Fruit fly (Drosophila melanogaster) whole organism, pupa: ENCODE measurements around the gene hll.

Source experiments
- CG10348 ChIP-seq: fragments of 200-800 bp; sonication (Bioruptor generic); IDR thresholded peaks from 2 replicates; pipeline ENCODE4 v1.3.6; 2022; ENCODE audit warnings: missing biosample characterization, missing genetic modification characterization
- CG12605 ChIP-seq: fragments of 200-800 bp; sonication (Bioruptor generic); IDR thresholded peaks from 2 replicates; pipeline ENCODE4 v1.3.6; 2022; ENCODE audit warnings: missing biosample characterization, missing genetic modification characterization
- CG13204 ChIP-seq: fragments of 200-800 bp; sonication (Bioruptor generic); optimal IDR thresholded peaks from 2 replicates; lab custom pipeline; 2018; ENCODE audit warnings: missing biosample characterization, mild to moderate bottlenecking, missing genetic modification characterization, moderate library complexity
- CG14655 ChIP-seq: fragments of 200-800 bp; sonication (Bioruptor generic); optimal IDR thresholded peaks from 3 replicates; lab custom pipeline; 2017; ENCODE audit warnings: mild to moderate bottlenecking, missing biosample characterization, missing genetic modification reagents, missing genetic modification characterization
- CG15710 ChIP-seq: fragments of 200-800 bp; sonication (Bioruptor generic); optimal IDR thresholded peaks from 2 replicates; lab custom pipeline; 2018; ENCODE audit warnings: missing biosample characterization, mild to moderate bottlenecking, missing genetic modification characterization, moderate library complexity
- CG17806 ChIP-seq: fragments of 200-800 bp; sonication (Bioruptor generic); optimal IDR thresholded peaks from 2 replicates; lab custom pipeline; 2018; ENCODE audit warnings: missing biosample characterization, mild to moderate bottlenecking, missing genetic modification characterization, moderate library complexity
- CG32121 ChIP-seq: fragments of 200-800 bp; sonication (Bioruptor generic); IDR thresholded peaks from 2 replicates; pipeline ENCODE4 v1.3.6; 2022; ENCODE audit warnings: missing biosample characterization, missing genetic modification characterization
- CG34367 ChIP-seq: fragments of 200-800 bp; sonication (Bioruptor generic); optimal IDR thresholded peaks from 2 replicates; lab custom pipeline; 2018; ENCODE audit warnings: missing biosample characterization, mild to moderate bottlenecking, missing genetic modification characterization
- CG4496 ChIP-seq: fragments of 200-800 bp; sonication (Bioruptor generic); IDR thresholded peaks from 3 replicates; pipeline ENCODE4 v1.3.6; 2022; ENCODE audit warnings: missing biosample characterization, missing genetic modification characterization
- CG8159 ChIP-seq: fragments of 200-800 bp; sonication (Bioruptor generic); optimal IDR thresholded peaks from 3 replicates; lab custom pipeline; 2018; ENCODE audit warnings: missing biosample characterization, mild to moderate bottlenecking, missing genetic modification characterization, moderate library complexity
- CG8301 ChIP-seq: fragments of 200-800 bp; sonication (Bioruptor generic); optimal IDR thresholded peaks from 2 replicates; lab custom pipeline; 2018; ENCODE audit warnings: missing biosample characterization, mild to moderate bottlenecking, missing genetic modification characterization
- CG9948 ChIP-seq: fragments of 200-800 bp; sonication (Bioruptor generic); optimal IDR thresholded peaks from 2 replicates; lab custom pipeline; 2018; ENCODE audit warnings: missing biosample characterization, mild to moderate bottlenecking, missing genetic modification characterization, moderate library complexity
- D1 ChIP-seq: fragments of 200-800 bp; sonication (Bioruptor generic); optimal IDR thresholded peaks from 2 replicates; lab custom pipeline; 2018; ENCODE audit warnings: missing biosample characterization, mild to moderate bottlenecking, missing genetic modification characterization, moderate library complexity
- EcR ChIP-seq: fragments of 200-800 bp; sonication (Bioruptor generic); optimal IDR thresholded peaks from 3 replicates; lab custom pipeline; 2019; ENCODE audit warnings: missing biosample characterization, missing genetic modification characterization, mild to moderate bottlenecking, moderate library complexity, missing genetic modification reagents
- Ets98B ChIP-seq: fragments of 200-800 bp; sonication (Bioruptor generic); IDR thresholded peaks from 2 replicates; pipeline ENCODE4 v1.3.6; 2022; ENCODE audit warnings: missing biosample characterization, missing genetic modification characterization
- Pif1A ChIP-seq: fragments of 200-800 bp; sonication (Bioruptor generic); optimal IDR thresholded peaks from 3 replicates; lab custom pipeline; 2016; ENCODE audit warnings: missing biosample characterization, missing genetic modification characterization
- Pif1B ChIP-seq: fragments of 200-800 bp; sonication (Bioruptor generic); optimal IDR thresholded peaks from 3 replicates; lab custom pipeline; 2016; ENCODE audit warnings: missing biosample characterization, missing genetic modification characterization
- Snoo ChIP-seq: fragments of 200-800 bp; sonication (Bioruptor generic); optimal IDR thresholded peaks from 3 replicates; lab custom pipeline; 2017; ENCODE audit warnings: missing biosample characterization, mild to moderate bottlenecking, missing genetic modification characterization, inconsistent platforms
- fd96Ca ChIP-seq: fragments of 200-800 bp; sonication (Bioruptor generic); IDR thresholded peaks from 3 replicates; pipeline ENCODE4 v1.3.6; 2022; ENCODE audit warnings: missing biosample characterization, missing genetic modification characterization
- gl ChIP-seq: fragments of 200-800 bp; sonication (Bioruptor generic); optimal IDR thresholded peaks from 2 replicates; lab custom pipeline; 2018; ENCODE audit warnings: missing biosample characterization, mild to moderate bottlenecking, missing genetic modification characterization
- rn ChIP-seq: fragments of 200-800 bp; sonication (Bioruptor generic); IDR thresholded peaks from 2 replicates; pipeline ENCODE4 v1.3.6; 2022; ENCODE audit warnings: missing biosample characterization, missing genetic modification characterization

The hll gene

dm6 chr2L:14019654-14020053 lies 7.1 kb upstream of the hll start:
- TF ChIP-seq Pif1A (GFP tag; lab: Kevin White, UChicago) (no peak), CG13204 (GFP tag; lab: Kevin White, UChicago) (no peak), fd96Ca (GFP tag; lab: Robert Waterston, UW) (no peak), CG4496 (no peak), CG17806 (tag; lab: Kevin White, UChicago) (no peak), Ets98B (GFP tag; lab: Robert Waterston, UW) (no peak), CG32121 (no peak), CG9948 (tag; lab: Kevin White, UChicago) (no peak), CG12605 (no peak), CG14655 (GFP tag; lab: Kevin White, UChicago) (no peak), Pif1B (GFP tag; lab: Kevin White, UChicago) (no peak), CG8159 (no peak), CG34367 (tag; lab: Kevin White, UChicago) (no peak), CG10348 (GFP tag; lab: Robert Waterston, UW) (no peak), EcR (GFP tag; lab: Kevin White, UChicago) (no peak), CG8301 (tag; lab: Kevin White, UChicago) (no peak), CG15710 (no peak)

dm6 chr2L:14020108-14020507 lies 6.7 kb upstream of the hll start, which contains the start of gene NimC3:
NimC3 (minus strand) TSS chr2L:14020208.
- TF ChIP-seq CG8159: peak; percentile 41
- TF ChIP-seq rn (GFP tag; lab: Robert Waterston, UW): no peak
- no peak for TF ChIP-seq CG17806 (tag; lab: Kevin White, UChicago)
- TF ChIP-seq CG4496: no peak
- TF ChIP-seq CG8301 (tag; lab: Kevin White, UChicago): peak; percentile 19
- no peak for TF ChIP-seq Ets98B (GFP tag; lab: Robert Waterston, UW)
- TF ChIP-seq CG13204 (GFP tag; lab: Kevin White, UChicago): no peak
- TF ChIP-seq CG14655 (GFP tag; lab: Kevin White, UChicago): peak; percentile 46
- TF ChIP-seq Snoo: no peak
- no peak for TF ChIP-seq CG32121
- TF ChIP-seq EcR (GFP tag; lab: Kevin White, UChicago): no peak
- TF ChIP-seq Pif1A (GFP tag; lab: Kevin White, UChicago): no peak
- no peak for TF ChIP-seq Pif1B (GFP tag; lab: Kevin White, UChicago)
- TF ChIP-seq CG10348 (GFP tag; lab: Robert Waterston, UW): no peak
- peak; percentile 27 for TF ChIP-seq CG9948 (tag; lab: Kevin White, UChicago)
- TF ChIP-seq CG34367 (tag; lab: Kevin White, UChicago): no peak
- no peak for TF ChIP-seq CG12605
- no peak; the same call in 2 of the 3 replicates for TF ChIP-seq fd96Ca (GFP tag; lab: Robert Waterston, UW)

dm6 chr2L:14020545-14020874 lies 6.3 kb upstream of the hll start:
- no peak for TF ChIP-seq CG32121
- no peak for TF ChIP-seq CG15710
- no peak for TF ChIP-seq CG4496
- no peak for TF ChIP-seq rn (GFP tag; lab: Robert Waterston, UW)
- TF ChIP-seq fd96Ca (GFP tag; lab: Robert Waterston, UW): no peak
- TF ChIP-seq gl (tag; lab: Kevin White, UChicago): no peak
- no peak for TF ChIP-seq Pif1B (GFP tag; lab: Kevin White, UChicago)
- no peak for TF ChIP-seq CG9948 (tag; lab: Kevin White, UChicago)
- no peak for TF ChIP-seq EcR (GFP tag; lab: Kevin White, UChicago)
- TF ChIP-seq CG13204 (GFP tag; lab: Kevin White, UChicago): no peak
- TF ChIP-seq Snoo: no peak
- TF ChIP-seq D1 (tag; lab: Kevin White, UChicago): no peak
- TF ChIP-seq CG17806 (tag; lab: Kevin White, UChicago): no peak
- TF ChIP-seq CG10348 (GFP tag; lab: Robert Waterston, UW): no peak

dm6 chr2L:14020875-14021643 lies 5.7 kb upstream of the hll start:
- TF ChIP-seq CG4496: peak; percentile 92
- TF ChIP-seq Snoo: peak; percentile 0
- peak; percentile 76 for TF ChIP-seq CG8301 (tag; lab: Kevin White, UChicago)
- no peak for TF ChIP-seq CG10348 (GFP tag; lab: Robert Waterston, UW)
- peak; percentile 78 for TF ChIP-seq CG8159
- TF ChIP-seq Pif1B (GFP tag; lab: Kevin White, UChicago): peak; percentile 74
- peak; percentile 51 for TF ChIP-seq gl (tag; lab: Kevin White, UChicago)
- TF ChIP-seq Pif1A (GFP tag; lab: Kevin White, UChicago): peak; percentile 75
- TF ChIP-seq rn (GFP tag; lab: Robert Waterston, UW): 0 out of 2 replicates have a peak, but pooled peaks have one; percentile 21
- peak; percentile 86 for TF ChIP-seq Ets98B (GFP tag; lab: Robert Waterston, UW)
- TF ChIP-seq CG15710: peak; percentile 65
- peak; percentile 74 for TF ChIP-seq CG9948 (tag; lab: Kevin White, UChicago)
- TF ChIP-seq CG12605: peak; percentile 62; the same call in 1 of the 2 replicates
- no peak for TF ChIP-seq EcR (GFP tag; lab: Kevin White, UChicago)
- peak; percentile 51 for TF ChIP-seq D1 (tag; lab: Kevin White, UChicago)
- TF ChIP-seq CG34367 (tag; lab: Kevin White, UChicago): peak; percentile 35
- peak; percentile 73; the same call in 2 of the 3 replicates for TF ChIP-seq fd96Ca (GFP tag; lab: Robert Waterston, UW)
- TF ChIP-seq CG13204 (GFP tag; lab: Kevin White, UChicago): no peak
- peak; percentile 66 for TF ChIP-seq CG14655 (GFP tag; lab: Kevin White, UChicago)
- TF ChIP-seq CG32121: peak; percentile 82
- peak; percentile 60 for TF ChIP-seq CG17806 (tag; lab: Kevin White, UChicago)

dm6 chr2L:14021646-14022129 lies 5.1 kb upstream of the hll start:
- peak; percentile 38 for TF ChIP-seq CG13204 (GFP tag; lab: Kevin White, UChicago)
- TF ChIP-seq CG15710: no peak
- TF ChIP-seq Pif1A (GFP tag; lab: Kevin White, UChicago): peak; percentile 35
- TF ChIP-seq Ets98B (GFP tag; lab: Robert Waterston, UW): peak; percentile 65
- TF ChIP-seq CG4496: peak; percentile 96
- TF ChIP-seq CG12605: no peak
- TF ChIP-seq CG10348 (GFP tag; lab: Robert Waterston, UW): no peak
- peak; percentile 70 for TF ChIP-seq fd96Ca (GFP tag; lab: Robert Waterston, UW)
- no peak for TF ChIP-seq CG8301 (tag; lab: Kevin White, UChicago)
